Worm (Caenorhabditis elegans) whole organism, mixed stage, embryonic: Measurements from ENCODE around the gene rfth-1.

Source experiments
- drap-1 ChIP-seq: fragments of 200-800 bp; sonication (Bioruptor generic); optimal IDR thresholded peaks from 3 replicates; lab custom pipeline; 2018; ENCODE audit warnings: mild to moderate bottlenecking, missing genetic modification characterization, missing compliant biosample characterization
- elt-1 ChIP-seq: sonication (generic microtip); optimal IDR thresholded peaks from 2 replicates; lab custom pipeline; 2017; ENCODE audit warnings: missing genetic modification characterization, mild to moderate bottlenecking, missing compliant biosample characterization, antibody characterized with exemption, moderate library complexity, borderline replicate concordance; ENCODE audit not compliant: insufficient read depth
- elt-3 ChIP-seq: fragments of 150-350 bp; optimal IDR thresholded peaks from 2 replicates; lab custom pipeline; 2014; ENCODE audit warnings: missing biosample characterization, missing genetic modification characterization
- lsy-2 ChIP-seq: fragments of 150-350 bp; optimal IDR thresholded peaks from 2 replicates; lab custom pipeline; 2014; ENCODE audit warnings: missing biosample characterization, missing genetic modification characterization
- nhr-12 ChIP-seq: fragments of 150-350 bp; optimal IDR thresholded peaks from 2 replicates; lab custom pipeline; 2014; ENCODE audit warnings: missing biosample characterization, missing genetic modification characterization
- nhr-28 ChIP-seq: fragments of 150-350 bp; optimal IDR thresholded peaks from 2 replicates; lab custom pipeline; 2014; ENCODE audit warnings: missing biosample characterization, missing genetic modification characterization
- pha-4 ChIP-seq: fragments of 150-350 bp; optimal IDR thresholded peaks from 2 replicates; lab custom pipeline; 2018; ENCODE audit warnings: missing biosample characterization, missing genetic modification reagents, missing genetic modification characterization
- sptf-1 ChIP-seq: sonication (generic microtip); optimal IDR thresholded peaks from 2 replicates; lab custom pipeline; 2017; ENCODE audit warnings: mild to moderate bottlenecking, missing genetic modification characterization, moderate library complexity, missing compliant biosample characterization
- unc-39 ChIP-seq: fragments of 150-350 bp; optimal IDR thresholded peaks from 2 replicates; lab custom pipeline; 2014; ENCODE audit warnings: missing biosample characterization, missing genetic modification characterization
- unc-62 ChIP-seq: fragments of 150-350 bp; optimal IDR thresholded peaks from 2 replicates; lab custom pipeline; 2014; ENCODE audit warnings: missing biosample characterization, missing genetic modification reagents, missing genetic modification characterization

DNA sequence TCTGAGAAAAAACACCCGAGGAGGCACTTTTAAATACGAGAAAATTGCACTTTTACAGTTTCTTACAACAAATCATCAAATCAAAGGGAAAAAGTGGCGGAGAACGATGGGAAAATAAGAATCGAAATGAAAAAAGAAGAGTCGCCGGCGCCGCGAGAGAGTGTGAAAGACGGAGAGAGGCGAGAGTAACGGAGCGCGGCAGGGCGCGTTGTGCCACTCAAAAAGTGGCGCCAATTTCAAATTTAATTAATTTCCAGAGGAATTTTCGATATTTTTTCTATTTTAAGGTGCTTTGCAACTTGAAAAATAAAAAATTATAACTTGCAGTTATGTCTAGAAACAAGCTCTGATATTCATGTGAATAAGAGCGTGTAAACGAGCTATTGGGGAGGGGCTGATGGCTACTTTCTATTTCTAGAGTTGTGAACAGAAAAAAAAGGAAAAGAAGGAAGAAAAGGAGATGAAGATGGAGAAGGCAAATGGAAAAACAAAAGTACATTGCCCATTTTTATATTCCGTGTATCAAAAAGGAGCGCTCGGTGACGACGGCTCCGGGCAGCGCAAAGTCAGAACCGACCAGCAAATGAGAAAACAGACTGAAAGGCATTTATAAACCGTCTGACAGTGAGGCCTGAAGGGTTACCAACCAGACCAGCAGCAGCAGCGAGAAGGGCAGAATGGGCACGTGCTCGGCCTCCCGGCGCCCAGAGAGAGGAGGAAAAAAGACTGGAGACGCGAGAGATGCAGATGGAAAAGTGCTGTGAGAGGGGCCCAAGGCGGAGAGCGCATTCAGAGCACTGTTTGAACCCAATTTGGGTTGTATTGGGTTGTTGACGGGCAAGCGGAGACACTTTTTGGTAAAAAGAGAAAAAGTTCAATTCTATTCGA lies 40.0 kb downstream of the rfth-1 start:
- no peak for TF ChIP-seq elt-1 (tag; lab: Kevin White, UChicago)
- no peak for TF ChIP-seq elt-3 (tag; lab: Kevin White, UChicago)
- no peak for TF ChIP-seq unc-39 (tag; lab: Kevin White, UChicago)
- no peak for TF ChIP-seq unc-62
- TF ChIP-seq pha-4 (tag; lab: Kevin White, UChicago) = no peak
- TF ChIP-seq sptf-1 (tag; lab: Kevin White, UChicago) = no peak
- TF ChIP-seq lsy-2 = no peak
- no peak for TF ChIP-seq nhr-12 (tag; lab: Kevin White, UChicago)
- no peak for TF ChIP-seq nhr-28 (tag; lab: Kevin White, UChicago)
- no peak for TF ChIP-seq drap-1 (GFP tag; lab: Kevin White, UChicago)
